Fruit fly (Drosophila melanogaster): ENCODE data around the gene CG17490.
A peak's percentile ranks its signal among the peaks of the same experiment; 100 is the strongest.

The CG17490 gene

DNA sequence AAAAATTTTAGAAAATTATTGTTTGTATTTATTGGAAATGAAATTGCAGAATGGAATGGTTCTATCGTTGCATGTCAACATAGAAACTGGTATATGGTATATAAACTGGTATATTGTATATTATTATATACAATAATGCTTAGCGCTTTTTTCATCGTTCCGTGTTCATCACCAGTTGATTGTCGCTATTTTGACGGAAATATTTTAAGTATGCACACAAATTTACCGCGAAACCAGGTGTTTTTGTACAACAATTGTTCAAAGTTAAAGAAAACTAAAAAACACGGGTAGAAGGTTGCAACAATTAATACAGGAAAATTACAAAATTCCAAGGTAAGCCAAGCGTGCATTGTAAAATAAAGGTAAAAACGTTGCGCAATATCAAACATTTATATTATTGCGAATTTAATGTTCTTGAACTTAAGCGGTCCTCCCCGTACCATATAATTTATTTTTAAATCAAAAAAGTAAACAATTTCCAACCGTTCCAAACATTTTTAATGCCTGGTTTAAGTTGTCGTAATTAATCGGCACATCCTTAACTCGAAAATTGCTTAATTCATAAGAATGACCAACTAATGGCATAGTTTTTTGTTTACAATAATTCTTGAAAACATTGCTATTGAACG lies 41.6 kb downstream of the CG17490 start, which contains the start of gene Slmap (continued):
- TF ChIP-seq sens (GFP tag) (no peak), CG17186 (GFP tag; optimal IDR thresholded peaks at IDR 0.05) (no peak), bbx (GFP tag; IDR thresholded peaks at IDR 0.05; ENCODE audit: partially characterized antibody) (no peak), chm (GFP tag; IDR thresholded peaks at IDR 0.05) (no peak), tna (GFP tag; IDR thresholded peaks at IDR 0.05; ENCODE audit: partially characterized antibody) (no peak), schlank (tag; optimal IDR thresholded peaks at IDR 0.05) (no peak), CkIIα-i1 (GFP tag; IDR thresholded peaks at IDR 0.05) (no peak), fd3F (GFP tag; optimal IDR thresholded peaks at IDR 0.05) (no peak), ATbp (GFP tag; optimal IDR thresholded peaks at IDR 0.05) (no peak), CG2129 (GFP tag; IDR thresholded peaks at IDR 0.05; ENCODE audit: partially characterized antibody) (no peak), Xbp1 (GFP tag; optimal IDR thresholded peaks at IDR 0.05) (no peak), Dp (GFP tag; optimal IDR thresholded peaks at IDR 0.05) (no peak), CG4820 (GFP tag; optimal IDR thresholded peaks at IDR 0.05) (no peak), CG18011 (GFP tag; optimal IDR thresholded peaks at IDR 0.05) (no peak), CG12299 (tag; optimal IDR thresholded peaks at IDR 0.05) (no peak), gsb-n (tag; optimal IDR thresholded peaks at IDR 0.05) (no peak), pzg (GFP tag; optimal IDR thresholded peaks at IDR 0.05) (peak; percentile 50), E2f1 (GFP tag; IDR thresholded peaks at IDR 0.05) (no peak), chif (GFP tag; optimal IDR thresholded peaks at IDR 0.05) (no peak), CG14710 (tag; optimal IDR thresholded peaks at IDR 0.05) (peak; percentile 7), CG17802 (tag; optimal IDR thresholded peaks at IDR 0.05) (peak; percentile 97), BEAF-32 (GFP tag; optimal IDR thresholded peaks at IDR 0.05) (peak; percentile 16), CG2202 (tag; optimal IDR thresholded peaks at IDR 0.05) (no peak), sisA (GFP tag; IDR thresholded peaks at IDR 0.05) (no peak), CG13775 (GFP tag; optimal IDR thresholded peaks at IDR 0.05) (no peak), D (optimal IDR thresholded peaks at IDR 0.05) (no peak), D (GFP tag; optimal IDR thresholded peaks at IDR 0.05) (no peak), sna (GFP tag; IDR thresholded peaks at IDR 0.05; ENCODE audit: partially characterized antibody) (no peak), CG4617 (GFP tag; optimal IDR thresholded peaks at IDR 0.05; ENCODE audit: borderline replicate concordance) (peak; percentile 80), CG34224 (GFP tag; IDR thresholded peaks at IDR 0.05; ENCODE audit: partially characterized antibody) (no peak), nmo (GFP tag; optimal IDR thresholded peaks at IDR 0.05) (peak; percentile 63), sim (GFP tag; IDR thresholded peaks at IDR 0.05) (no peak), TFAM (GFP tag; optimal IDR thresholded peaks at IDR 0.05) (no peak), CG11723 (GFP tag; optimal IDR thresholded peaks at IDR 0.05) (peak; percentile 92), sima (GFP tag; optimal IDR thresholded peaks at IDR 0.05) (no peak), ken (GFP tag; IDR thresholded peaks at IDR 0.05) (no peak), CG3995 (GFP tag; optimal IDR thresholded peaks at IDR 0.05) (no peak), gsb (GFP tag; IDR thresholded peaks at IDR 0.05) (no peak), CG10959 (GFP tag; IDR thresholded peaks at IDR 0.05) (no peak), CG9797 (GFP tag; optimal IDR thresholded peaks at IDR 0.05) (no peak), CG11247 (GFP tag; IDR thresholded peaks at IDR 0.05) (no peak), dysf (GFP tag; IDR thresholded peaks at IDR 0.05) (no peak), Camta (GFP tag; optimal IDR thresholded peaks at IDR 0.05) (no peak), mld (GFP tag; IDR thresholded peaks at IDR 0.05; ENCODE audit: partially characterized antibody) (no peak), gro (GFP tag; optimal IDR thresholded peaks at IDR 0.05) (no peak), Dbx (GFP tag; IDR thresholded peaks at IDR 0.05) (no peak), ro (GFP tag; IDR thresholded peaks at IDR 0.05) (no peak), HmgZ (tag; optimal IDR thresholded peaks at IDR 0.05) (peak; percentile 0), sqz (GFP tag; optimal IDR thresholded peaks at IDR 0.05) (no peak), PHDP (tag; optimal IDR thresholded peaks at IDR 0.05) (no peak)

Data from whole organism, embryonic.